Fruit fly (Drosophila melanogaster) whole organism, embryonic: ENCODE data around the gene msn.

Source experiments
- Abd-B ChIP-seq: fragments of 200-800 bp; sonication (Bioruptor generic); optimal IDR thresholded peaks from 2 replicates; lab custom pipeline; 2018; ENCODE audit warnings: missing biosample characterization, mild to moderate bottlenecking, missing genetic modification characterization, moderate library complexity
- BEAF-32 ChIP-seq: fragments of 200-800 bp; sonication (Bioruptor generic); optimal IDR thresholded peaks from 3 replicates; lab custom pipeline; 2017; ENCODE audit warnings: missing biosample characterization, missing genetic modification characterization, mild to moderate bottlenecking, moderate library complexity, missing genetic modification reagents
- Bgb ChIP-seq: fragments of 200-800 bp; sonication (Bioruptor generic); IDR thresholded peaks from 2 replicates; pipeline ENCODE4 v1.3.6; 2022; ENCODE audit warnings: missing biosample characterization, missing genetic modification characterization; ENCODE audit not compliant: partially characterized antibody
- CG11456 ChIP-seq: fragments of 200-800 bp; sonication (Bioruptor generic); IDR thresholded peaks from 3 replicates; pipeline ENCODE4 v1.3.6; 2022; ENCODE audit warnings: missing biosample characterization, missing genetic modification characterization
- CG13287 ChIP-seq: fragments of 200-800 bp; sonication (Bioruptor generic); IDR thresholded peaks from 2 replicates; pipeline ENCODE4 v1.3.6; 2022; ENCODE audit warnings: missing biosample characterization, missing genetic modification characterization; ENCODE audit not compliant: partially characterized antibody
- CG16813 ChIP-seq: fragments of 200-800 bp; sonication (Bioruptor generic); IDR thresholded peaks from 3 replicates; pipeline ENCODE4 v1.3.6; 2022; ENCODE audit warnings: missing biosample characterization, missing genetic modification characterization; ENCODE audit not compliant: partially characterized antibody
- CG2129 ChIP-seq: fragments of 200-800 bp; sonication (Bioruptor generic); IDR thresholded peaks from 2 replicates; pipeline ENCODE4 v1.3.6; 2022; ENCODE audit warnings: missing biosample characterization, missing genetic modification characterization; ENCODE audit not compliant: partially characterized antibody
- CG30020 ChIP-seq: fragments of 200-800 bp; optimal IDR thresholded peaks from 2 replicates; lab custom pipeline; 2019; ENCODE audit warnings: missing biosample characterization, mild to moderate bottlenecking, missing genetic modification characterization, moderate library complexity
- CG34224 ChIP-seq: fragments of 200-800 bp; sonication (Bioruptor generic); IDR thresholded peaks from 3 replicates; pipeline ENCODE4 v1.3.6; 2022; ENCODE audit warnings: missing biosample characterization, missing genetic modification characterization; ENCODE audit not compliant: partially characterized antibody
- CG34376 ChIP-seq: fragments of 200-800 bp; sonication (Bioruptor generic); optimal IDR thresholded peaks from 2 replicates; lab custom pipeline; 2018; ENCODE audit warnings: missing biosample characterization, mild to moderate bottlenecking, missing genetic modification characterization
- CG42726 ChIP-seq: fragments of 200-800 bp; sonication (Bioruptor generic); IDR thresholded peaks from 2 replicates; pipeline ENCODE4 v1.3.6; 2022; ENCODE audit warnings: missing biosample characterization, missing genetic modification characterization; ENCODE audit not compliant: partially characterized antibody
- CG6791 ChIP-seq: fragments of 200-800 bp; sonication (Bioruptor generic); IDR thresholded peaks from 3 replicates; pipeline ENCODE4 v1.3.6; 2022; ENCODE audit warnings: missing biosample characterization, missing genetic modification characterization; ENCODE audit not compliant: partially characterized antibody
- CG7963 ChIP-seq: fragments of 200-800 bp; sonication (Bioruptor generic); IDR thresholded peaks from 3 replicates; pipeline ENCODE4 v1.3.6; 2022; ENCODE audit warnings: missing biosample characterization, missing genetic modification characterization; ENCODE audit not compliant: partially characterized antibody
- CG8388 ChIP-seq: fragments of 200-800 bp; sonication (Bioruptor generic); optimal IDR thresholded peaks from 2 replicates; lab custom pipeline; 2019; ENCODE audit warnings: missing biosample characterization, mild to moderate bottlenecking, missing genetic modification characterization, moderate library complexity
- CG9609 ChIP-seq: fragments of 200-800 bp; sonication (Bioruptor generic); optimal IDR thresholded peaks from 3 replicates; lab custom pipeline; 2016; ENCODE audit warnings: missing biosample characterization, missing genetic modification characterization
- CG9727 ChIP-seq: fragments of 200-800 bp; sonication (Bioruptor generic); optimal IDR thresholded peaks from 3 replicates; lab custom pipeline; 2017; ENCODE audit warnings: missing biosample characterization, mild to moderate bottlenecking, missing genetic modification characterization
- Dfd ChIP-seq, 2 experiments: fragments of >200 bp; optimal IDR thresholded peaks; 2 replicates each; lab custom pipeline; 2017; ENCODE audit warnings: missing biosample characterization in 2 of 2, missing genetic modification characterization in 2 of 2
- Dip2 ChIP-seq: fragments of 200-800 bp; sonication (Bioruptor generic); IDR thresholded peaks from 2 replicates; pipeline ENCODE4 v1.3.6; 2022; ENCODE audit warnings: missing biosample characterization, missing genetic modification characterization
- Dll ChIP-seq: fragments of 200-800 bp; sonication (Bioruptor generic); IDR thresholded peaks from 4 replicates; pipeline ENCODE4 v1.3.6; 2022; ENCODE audit warnings: missing biosample characterization, missing genetic modification characterization; ENCODE audit not compliant: partially characterized antibody
- Doc3 ChIP-seq: fragments of 200-800 bp; sonication (Bioruptor generic); IDR thresholded peaks from 3 replicates; pipeline ENCODE4 v1.3.6; 2022; ENCODE audit warnings: missing biosample characterization, missing genetic modification characterization; ENCODE audit not compliant: partially characterized antibody
- Dp ChIP-seq: fragments of 200-800 bp; sonication (Bioruptor generic); optimal IDR thresholded peaks from 2 replicates; lab custom pipeline; 2018; ENCODE audit warnings: missing biosample characterization, mild to moderate bottlenecking, missing genetic modification characterization, moderate library complexity
- HLH4C ChIP-seq: fragments of 200-800 bp; sonication (Bioruptor generic); IDR thresholded peaks from 3 replicates; pipeline ENCODE4 v1.3.6; 2022; ENCODE audit warnings: missing biosample characterization, missing genetic modification characterization; ENCODE audit not compliant: partially characterized antibody
- Hr78 ChIP-seq, 2 experiments: fragments of 200-800 bp in 1 of 2; fragments of >200 bp in 1 of 2; sonication (Bioruptor generic) in 1 of 2; optimal IDR thresholded peaks; 2 replicates each; lab custom pipeline; 2017 to 2019; ENCODE audit warnings: missing biosample characterization in 2 of 2, missing genetic modification characterization in 2 of 2, mild to moderate bottlenecking in 1 of 2, moderate library complexity in 1 of 2
- Med ChIP-seq: fragments of 200-800 bp; sonication (Bioruptor generic); peaks from one replicate; lab custom pipeline; 2016; ENCODE audit warnings: missing biosample characterization, missing genetic modification characterization, mild to moderate bottlenecking, inconsistent platforms, moderate library complexity
- Mrtf ChIP-seq: fragments of 200-800 bp; sonication (Bioruptor generic); IDR thresholded peaks from 3 replicates; pipeline ENCODE4 v1.3.6; 2022; ENCODE audit warnings: missing biosample characterization, missing genetic modification characterization
- Nf-YC ChIP-seq: fragments of 200-800 bp; optimal IDR thresholded peaks from 3 replicates; lab custom pipeline; 2019; ENCODE audit warnings: missing biosample characterization, mild to moderate bottlenecking, missing genetic modification characterization, moderate library complexity
- Scr ChIP-seq: fragments of 200-800 bp; sonication (Bioruptor generic); IDR thresholded peaks from 2 replicates; pipeline ENCODE4 v1.3.6; 2022; ENCODE audit warnings: missing biosample characterization, missing genetic modification characterization; ENCODE audit not compliant: partially characterized antibody
- bbx ChIP-seq: fragments of 200-800 bp; sonication (Bioruptor generic); IDR thresholded peaks from 2 replicates; pipeline ENCODE4 v1.3.6; 2022; ENCODE audit warnings: missing biosample characterization, missing genetic modification characterization; ENCODE audit not compliant: partially characterized antibody
- bowl ChIP-seq: fragments of 200-800 bp; sonication (Bioruptor generic); IDR thresholded peaks from 2 replicates; pipeline ENCODE4 v1.3.6; 2022; ENCODE audit warnings: missing biosample characterization, missing genetic modification characterization
- cg ChIP-seq: fragments of 200-800 bp; sonication (Bioruptor generic); optimal IDR thresholded peaks from 3 replicates; lab custom pipeline; 2019; ENCODE audit warnings: missing biosample characterization, mild to moderate bottlenecking, missing genetic modification characterization, moderate library complexity
- chinmo ChIP-seq: fragments of 200-800 bp; sonication (Bioruptor generic); IDR thresholded peaks from 4 replicates; pipeline ENCODE4 v1.3.6; 2022; ENCODE audit warnings: missing biosample characterization, missing genetic modification characterization; ENCODE audit not compliant: partially characterized antibody
- chn ChIP-seq: fragments of 200-800 bp; sonication (Bioruptor generic); optimal IDR thresholded peaks from 2 replicates; lab custom pipeline; 2016; ENCODE audit warnings: missing biosample characterization, missing genetic modification characterization
- hb ChIP-seq: fragments of 200-800 bp; sonication (Bioruptor generic); IDR thresholded peaks from 3 replicates; pipeline ENCODE4 v1.3.6; 2022; ENCODE audit warnings: missing biosample characterization, missing genetic modification characterization; ENCODE audit not compliant: partially characterized antibody
- hbn ChIP-seq: fragments of 200-800 bp; sonication (Bioruptor generic); IDR thresholded peaks from 2 replicates; pipeline ENCODE4 v1.3.6; 2022; ENCODE audit warnings: missing biosample characterization, missing genetic modification characterization; ENCODE audit not compliant: partially characterized antibody
- knrl ChIP-seq: fragments of 200-800 bp; sonication (Bioruptor generic); IDR thresholded peaks from 3 replicates; pipeline ENCODE4 v1.3.6; 2022; ENCODE audit warnings: missing biosample characterization, missing genetic modification characterization; ENCODE audit not compliant: partially characterized antibody
- sens ChIP-seq: fragments of 200-800 bp; sonication (Bioruptor generic); peaks from one replicate; lab custom pipeline; 2016; ENCODE audit warnings: missing biosample characterization, missing genetic modification characterization
- sna ChIP-seq: fragments of 200-800 bp; sonication (Bioruptor generic); IDR thresholded peaks from 2 replicates; pipeline ENCODE4 v1.3.6; 2022; ENCODE audit warnings: missing biosample characterization, missing genetic modification characterization; ENCODE audit not compliant: partially characterized antibody
- tna ChIP-seq: fragments of 200-800 bp; sonication (Bioruptor generic); IDR thresholded peaks from 2 replicates; pipeline ENCODE4 v1.3.6; 2022; ENCODE audit warnings: missing biosample characterization, missing genetic modification characterization; ENCODE audit not compliant: partially characterized antibody
- toy ChIP-seq: fragments of 200-800 bp; sonication (Bioruptor generic); IDR thresholded peaks from 2 replicates; pipeline ENCODE4 v1.3.6; 2022; ENCODE audit warnings: missing biosample characterization, missing genetic modification characterization
- unc-4 ChIP-seq: fragments of 200-800 bp; sonication (Bioruptor generic); IDR thresholded peaks from 2 replicates; pipeline ENCODE4 v1.3.6; 2022; ENCODE audit warnings: missing biosample characterization, missing genetic modification characterization; ENCODE audit not compliant: partially characterized antibody
- vnd ChIP-seq: fragments of 200-800 bp; sonication (Bioruptor generic); IDR thresholded peaks from 3 replicates; pipeline ENCODE4 v1.3.6; 2022; ENCODE audit warnings: missing biosample characterization, missing genetic modification characterization; ENCODE audit not compliant: partially characterized antibody
- yki ChIP-seq: fragments of >200 bp; optimal IDR thresholded peaks from 3 replicates; lab custom pipeline; 2018

msn gene

dm6 chr3L:2579557-2580224, 6.6 kb downstream of the msn start (continued):
- TF ChIP-seq CG30020 (no peak), CG6791 (peak; percentile 77), bbx (GFP tag; lab: Robert Waterston, UW) (peak; percentile 84), tna (GFP tag; lab: Robert Waterston, UW) (peak; percentile 28; the same call in 1 of the 2 replicates), CG42726 (GFP tag; lab: Robert Waterston, UW) (peak; percentile 55; the same call in 1 of the 2 replicates), CG13287 (peak; percentile 41), unc-4 (GFP tag; lab: Robert Waterston, UW) (peak; percentile 47), Med (GFP tag; lab: Kevin White, UChicago) (peak; percentile 43), CG8388 (no peak), chn (GFP tag; lab: Kevin White, UChicago) (no peak), CG11456 (no peak), Mrtf (GFP tag; lab: Robert Waterston, UW) (no peak), CG9727 (GFP tag; lab: Kevin White, UChicago) (no peak), vnd (GFP tag; lab: Robert Waterston, UW) (peak; percentile 60; the same call in 2 of the 3 replicates), cg (GFP tag; lab: Kevin White, UChicago) (peak; percentile 21), Doc3 (GFP tag; lab: Robert Waterston, UW) (peak; percentile 83; the same call in 2 of the 3 replicates), Dip2 (no peak), CG2129 (GFP tag; lab: Robert Waterston, UW) (peak; percentile 50), Bgb (GFP tag; lab: Robert Waterston, UW) (peak; percentile 53), CG7963 (peak; percentile 60; the same call in 2 of the 3 replicates), CG34376 (GFP tag; lab: Kevin White, UChicago) (no peak), sna (GFP tag; lab: Robert Waterston, UW) (peak; percentile 76), CG16813 (GFP tag; lab: Robert Waterston, UW) (peak; percentile 69), toy (GFP tag; lab: Robert Waterston, UW) (no peak), BEAF-32 (GFP tag; lab: Kevin White, UChicago) (peak; percentile 57), HLH4C (GFP tag; lab: Robert Waterston, UW) (peak; percentile 54; the same call in 1 of the 3 replicates), bowl (no peak), Dp (GFP tag; lab: Kevin White, UChicago) (no peak), hb (0 out of 3 replicates have a peak, but pooled peaks have one; percentile 62), Abd-B (GFP tag; lab: Kevin White, UChicago) (no peak), chinmo (GFP tag; lab: Robert Waterston, UW) (0 out of 4 replicates have a peak, but pooled peaks have one; percentile 27), Scr (GFP tag; lab: Robert Waterston, UW) (peak; percentile 71), knrl (peak; percentile 28; the same call in 1 of the 3 replicates), Nf-YC (tag; lab: Kevin White, UChicago) (no peak), Hr78 (GFP tag; optimal IDR thresholded peaks at IDR 0.05; lab: Kevin White, UChicago) (peak in 1 of 2 experiments; percentile 39), Dll (peak; percentile 86), Dfd (GFP tag; optimal IDR thresholded peaks at IDR 0.05; lab: Kevin White, UChicago) (peak in 1 of 2 experiments; percentile 37), yki (lab: Kevin White, UChicago) (no peak), CG34224 (GFP tag; lab: Robert Waterston, UW) (peak; percentile 38; the same call in 2 of the 3 replicates), hbn (GFP tag; lab: Robert Waterston, UW) (peak; percentile 77), CG9609 (no peak), sens (GFP tag; lab: Kevin White, UChicago) (peak; percentile 23)
